Fruit fly (Drosophila melanogaster) whole organism: Measurements from ENCODE around the gene Polr3D.

Experiments used
- CG8478 ChIP-seq: fragments of >200 bp; optimal IDR thresholded peaks from 2 replicates; lab custom pipeline; 2018; ENCODE audit warnings: inconsistent platforms
- usp ChIP-seq: fragments of >200 bp; optimal IDR thresholded peaks from 2 replicates; lab custom pipeline; 2017; ENCODE audit warnings: missing biosample characterization, missing genetic modification characterization, mixed read lengths

- TF ChIP-seq CG8478 = no peak
- no peak for TF ChIP-seq usp (GFP tag; lab: Kevin White, UChicago)
Measured at dm6 chr3L:18073559-18074134, 35.7 kb downstream of the Polr3D start, which contains the start of gene CG44004.
